Fruit fly (Drosophila melanogaster) whole organism, prepupa: Measurements from ENCODE around the gene CG9705.
A peak's percentile ranks its signal among the peaks of the same experiment; 100 is the strongest.

Experiments
- CG3919 ChIP-seq: fragments of 200-800 bp; sonication (Bioruptor generic); optimal IDR thresholded peaks from 3 replicates; lab custom pipeline; 2016; ENCODE audit warnings: missing biosample characterization, missing genetic modification characterization
- CG6792 ChIP-seq: fragments of 200-800 bp; sonication (Bioruptor generic); optimal IDR thresholded peaks from 3 replicates; lab custom pipeline; 2016; ENCODE audit warnings: missing biosample characterization, missing genetic modification characterization
- Eip93F ChIP-seq: fragments of 200-800 bp; sonication (Bioruptor generic); optimal IDR thresholded peaks from 2 replicates; lab custom pipeline; 2016; ENCODE audit warnings: missing biosample characterization, mild to moderate bottlenecking, missing genetic modification characterization
- Gug ChIP-seq: fragments of 200-800 bp; sonication (Bioruptor generic); IDR thresholded peaks from 2 replicates; pipeline ENCODE4 v1.3.6; 2022; ENCODE audit warnings: missing biosample characterization, missing genetic modification characterization
- Hr38 ChIP-seq: sonication (Bioruptor generic); optimal IDR thresholded peaks from 2 replicates; lab custom pipeline; 2016; ENCODE audit warnings: missing biosample characterization, missing genetic modification characterization
- Hr4 ChIP-seq: fragments of 200-800 bp; sonication (Bioruptor generic); optimal IDR thresholded peaks from 3 replicates; lab custom pipeline; 2016; ENCODE audit warnings: missing biosample characterization, missing genetic modification characterization
- esn ChIP-seq: fragments of 200-800 bp; sonication (Bioruptor generic); optimal IDR thresholded peaks from 2 replicates; lab custom pipeline; 2016; ENCODE audit warnings: missing biosample characterization, mild to moderate bottlenecking, missing genetic modification characterization, moderate library complexity
- salr ChIP-seq, 2 experiments: fragments of 200-800 bp; sonication (Bioruptor generic); optimal IDR thresholded peaks; 3 replicates each; lab custom pipeline; 2016 to 2018; ENCODE audit warnings: missing biosample characterization in 2 of 2, missing genetic modification characterization in 2 of 2, mild to moderate bottlenecking in 1 of 2
- spab ChIP-seq: fragments of 200-800 bp; sonication (Bioruptor generic); optimal IDR thresholded peaks from 2 replicates; lab custom pipeline; 2017; ENCODE audit warnings: missing biosample characterization, mild to moderate bottlenecking, missing genetic modification characterization, missing genetic modification reagents
- topi ChIP-seq: fragments of 200-800 bp; sonication (Bioruptor generic); optimal IDR thresholded peaks from 3 replicates; lab custom pipeline; 2016; ENCODE audit warnings: missing biosample characterization, missing genetic modification characterization

DNA sequence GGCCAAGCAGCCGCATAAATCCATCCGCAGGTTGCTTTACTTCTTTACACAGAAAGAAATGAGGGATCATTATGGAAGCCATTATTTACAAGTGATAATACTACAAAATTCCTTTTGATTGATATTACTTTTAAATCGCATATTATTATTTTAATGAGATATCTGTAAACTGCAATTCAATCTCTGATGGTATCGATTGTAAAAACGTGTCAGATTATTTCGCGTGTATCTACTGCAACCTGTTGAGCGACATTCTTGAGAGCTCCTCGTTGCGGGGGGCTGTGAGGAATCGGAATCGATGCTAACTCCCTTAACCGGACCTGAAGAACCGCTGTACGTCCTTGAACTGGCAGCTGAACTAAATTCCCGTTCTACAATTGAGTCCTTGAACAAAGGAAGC is 38.2 kb downstream of the CG9705 start:
- TF ChIP-seq spab (peak; percentile 97), Eip93F (GFP tag; lab: Kevin White, UChicago) (no peak), topi (peak; percentile 92), salr (GFP tag; optimal IDR thresholded peaks at IDR 0.05; lab: Kevin White, UChicago) (peak; percentile 77 to 94), CG6792 (GFP tag; lab: Kevin White, UChicago) (peak; percentile 87), esn (GFP tag; lab: Kevin White, UChicago) (peak; percentile 91), Gug (GFP tag; lab: Robert Waterston, UW) (peak; percentile 68), Hr38 (GFP tag; lab: Kevin White, UChicago) (no peak), CG3919 (GFP tag; lab: Kevin White, UChicago) (peak; percentile 92), Hr4 (peak; percentile 46)
